Worm (Caenorhabditis elegans): ENCODE measurements around the gene C31A11.13.
A peak's percentile ranks its signal among the peaks of the same experiment; 100 is the strongest.

The C31A11.13 gene

DNA sequence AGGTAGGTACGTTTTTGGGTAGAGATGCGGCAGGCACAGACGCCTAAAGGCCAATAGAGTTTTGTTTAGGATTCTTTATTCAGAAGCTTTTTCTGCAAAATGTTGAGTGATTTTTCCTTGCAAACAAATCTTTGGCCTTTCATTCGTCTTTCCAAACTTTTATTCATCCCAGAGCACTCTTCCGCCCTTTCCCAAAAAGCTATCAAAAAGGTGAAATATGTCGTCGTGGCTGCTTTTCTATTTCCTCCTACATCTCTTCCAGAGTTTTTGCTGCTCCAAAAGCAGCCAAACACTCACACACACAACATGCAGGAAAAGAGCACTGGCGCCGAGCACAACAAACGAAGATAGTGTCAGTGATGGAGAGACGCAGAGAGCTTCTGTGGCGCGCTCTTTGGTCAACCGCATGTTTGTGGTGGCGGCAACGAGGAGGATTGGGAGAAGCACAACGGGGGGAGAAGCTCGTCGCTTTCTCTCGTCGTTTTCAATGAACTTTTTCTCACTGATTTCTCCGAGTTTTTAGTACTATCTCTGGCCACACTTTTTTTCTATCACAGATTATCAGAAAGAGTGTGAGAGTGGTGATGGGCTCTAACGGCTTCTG, 48.5 kb upstream of the C31A11.13 start (continued):
- peak in 1 of 2 experiments; percentile 39 for TF ChIP-seq hif-1 (tag; optimal IDR thresholded peaks at IDR 0.05)
- TF ChIP-seq dve-1 (tag; optimal IDR thresholded peaks at IDR 0.05; ENCODE audit: insufficient read depth) = peak; percentile 62
- no peak for TF ChIP-seq lin-1 (GFP tag; IDR thresholded peaks at IDR 0.05)
- TF ChIP-seq T26A8.4 (GFP tag; IDR thresholded peaks at IDR 0.05) = 0 out of 2 replicates have a peak, but pooled peaks have one; percentile 13
- peak; percentile 79 for TF ChIP-seq hlh-30 (tag; optimal IDR thresholded peaks at IDR 0.05; ENCODE audit: insufficient read depth)
- no peak for TF ChIP-seq T20F7.1 (GFP tag; optimal IDR thresholded peaks at IDR 0.05)
- TF ChIP-seq mep-1 (tag; optimal IDR thresholded peaks at IDR 0.05) = peak; percentile 45
- peak; percentile 50 for TF ChIP-seq set-16 (GFP tag; IDR thresholded peaks at IDR 0.05)
- peak; percentile 72 for TF ChIP-seq nhr-28 (tag; optimal IDR thresholded peaks at IDR 0.05)
- TF ChIP-seq dpl-1 (GFP tag; optimal IDR thresholded peaks at IDR 0.05) = no peak
- no peak for TF ChIP-seq sdz-12 (GFP tag; optimal IDR thresholded peaks at IDR 0.05)
- TF ChIP-seq unc-39 (tag; optimal IDR thresholded peaks at IDR 0.05) = no peak
- no peak for TF ChIP-seq tag-97 (GFP tag; IDR thresholded peaks at IDR 0.05)
- peak; percentile 77 for TF ChIP-seq hmg-1.1 (GFP tag; IDR thresholded peaks at IDR 0.05)
- TF ChIP-seq nhr-48 (tag; optimal IDR thresholded peaks at IDR 0.05) = peak; percentile 19
- TF ChIP-seq duxl-1 (tag; optimal IDR thresholded peaks at IDR 0.05; ENCODE audit: poor library complexity) = no peak
- no peak for TF ChIP-seq lin-39 (tag; optimal IDR thresholded peaks at IDR 0.05)
- peak; percentile 42 for TF ChIP-seq pqm-1 (tag; optimal IDR thresholded peaks at IDR 0.05)
- TF ChIP-seq mdt-29 (GFP tag; IDR thresholded peaks at IDR 0.05) = no peak
- peak; percentile 84 for TF ChIP-seq mxl-3 (GFP tag; optimal IDR thresholded peaks at IDR 0.05)

DNA sequence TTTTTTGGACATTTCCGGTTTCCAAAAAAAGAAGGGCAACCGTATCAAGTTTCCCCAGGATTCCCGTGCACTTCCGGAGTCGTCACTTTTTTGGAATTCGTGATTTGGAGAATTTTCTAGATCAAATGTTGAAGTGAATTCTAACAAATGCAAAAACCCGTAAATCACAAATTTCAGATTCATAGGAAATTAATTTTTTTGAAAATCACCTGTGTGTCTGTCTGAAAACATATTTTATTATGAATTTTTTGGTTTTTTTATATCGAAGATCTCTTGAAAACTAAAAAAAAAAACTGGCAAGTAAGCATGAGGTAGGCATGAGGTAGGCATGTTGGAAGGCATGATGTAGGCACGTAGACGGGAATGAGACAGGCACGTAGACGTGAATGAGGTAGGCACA, 47.7 kb upstream of the C31A11.13 start:
- TF ChIP-seq spr-3 (GFP tag; optimal IDR thresholded peaks at IDR 0.05) (no peak), aha-1 (tag) (peak; percentile 60), duxl-1 (tag; optimal IDR thresholded peaks at IDR 0.05; ENCODE audit: poor library complexity) (no peak)

DNA sequence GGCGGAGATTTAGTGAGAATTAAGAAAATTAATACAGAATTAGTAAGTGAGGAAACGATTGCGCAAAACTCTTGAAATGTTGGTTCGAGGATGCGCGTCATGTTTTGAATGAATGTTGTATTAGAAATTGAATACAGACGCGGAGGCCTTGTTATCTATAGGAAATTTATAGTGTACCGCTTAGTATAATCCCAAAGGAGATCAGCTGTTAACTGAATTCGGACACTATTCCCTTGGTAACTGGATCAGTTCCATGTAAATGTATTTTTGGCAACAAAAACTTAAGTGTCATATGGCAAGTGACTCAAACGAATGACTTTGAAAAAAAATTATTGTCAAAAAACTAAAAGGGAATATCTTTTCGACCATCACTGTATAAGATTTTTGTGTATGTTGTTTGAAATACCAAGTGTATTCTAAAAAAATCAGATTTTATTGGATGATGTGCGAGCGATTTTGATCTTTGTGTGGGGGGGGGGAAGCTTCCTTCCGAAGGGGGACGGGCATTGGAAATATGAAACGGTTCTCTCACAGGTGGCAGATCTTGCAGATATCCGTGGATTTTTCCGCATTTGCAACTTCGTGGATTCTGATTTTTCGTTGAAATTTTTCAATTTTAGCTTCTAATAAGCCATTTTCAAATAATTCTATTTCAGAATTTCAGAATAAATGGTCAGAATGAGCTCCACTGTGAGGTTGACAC, 44.2 kb upstream of the C31A11.13 start, which contains the start of the genes W08G11.5 and W08G11.1:
W08G11.5 (minus strand) TSS at position 101 of the 703 bp plus-strand sequence.
W08G11.1 (plus strand) TSS at position 653 of the 703 bp plus-strand sequence.
- TF ChIP-seq mdt-29 (GFP tag; IDR thresholded peaks at IDR 0.05) (no peak), nhr-42 (GFP tag; IDR thresholded peaks at IDR 0.05) (no peak), snpc-1.2 (GFP tag; IDR thresholded peaks at IDR 0.05) (no peak), egl-43 (GFP tag; IDR thresholded peaks at IDR 0.05) (no peak), sdz-12 (GFP tag; optimal IDR thresholded peaks at IDR 0.05) (no peak), aha-1 (tag) (peak; percentile 33)

DNA sequence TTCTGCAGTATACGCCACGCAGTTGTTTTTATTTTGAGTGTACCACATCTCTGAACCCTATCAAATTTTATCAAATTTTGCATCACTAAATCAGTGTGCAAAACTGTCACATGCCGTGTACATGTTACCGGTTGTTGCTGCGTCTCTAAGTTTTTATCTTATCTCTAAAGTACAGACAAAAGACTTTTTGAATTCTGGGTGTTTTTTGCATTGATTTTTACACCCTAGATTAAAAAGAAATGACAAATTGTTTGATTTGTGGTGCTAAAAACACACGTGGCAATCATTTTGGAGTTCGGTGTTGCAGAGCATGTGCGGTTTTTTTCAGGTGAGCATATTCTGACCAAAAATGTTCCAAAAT, 39.9 kb upstream of the C31A11.13 start, which contains the start of gene nhr-193:
nhr-193 (plus strand) TSS at position 51 of the 361 bp plus-strand sequence.
- no peak for TF ChIP-seq sdz-12 (GFP tag; optimal IDR thresholded peaks at IDR 0.05)
- TF ChIP-seq Y75B8A.6 (GFP tag; IDR thresholded peaks at IDR 0.05) = no peak
- no peak for TF ChIP-seq ctbp-1 (GFP tag; IDR thresholded peaks at IDR 0.05)
- TF ChIP-seq egl-27 (tag; optimal IDR thresholded peaks at IDR 0.05) = no peak
- no peak for TF ChIP-seq daf-12 (tag; optimal IDR thresholded peaks at IDR 0.05)
- TF ChIP-seq ceh-20 (GFP tag; IDR thresholded peaks at IDR 0.05) = no peak
- no peak for TF ChIP-seq tag-97 (GFP tag; IDR thresholded peaks at IDR 0.05)
- TF ChIP-seq dve-1 (tag; optimal IDR thresholded peaks at IDR 0.05; ENCODE audit: insufficient read depth) = peak; percentile 61
- no peak for TF ChIP-seq spr-1 (tag; optimal IDR thresholded peaks at IDR 0.05)
- no peak for TF ChIP-seq unc-62 (GFP tag; optimal IDR thresholded peaks at IDR 0.05 in 1 of 2)
- no peak for TF ChIP-seq unc-62 (tag; optimal IDR thresholded peaks at IDR 0.05)
- TF ChIP-seq mep-1 (tag; optimal IDR thresholded peaks at IDR 0.05) = no peak
- TF ChIP-seq nhr-77 (tag; optimal IDR thresholded peaks at IDR 0.05) = peak; percentile 1
- peak; percentile 18 for TF ChIP-seq hlh-30 (tag; optimal IDR thresholded peaks at IDR 0.05; ENCODE audit: insufficient read depth)
- TF ChIP-seq dmd-6 (GFP tag; IDR thresholded peaks at IDR 0.05) = peak; percentile 74
- peak in 1 of 2 experiments; percentile 39 for TF ChIP-seq mdl-1 (tag; optimal IDR thresholded peaks at IDR 0.05)
- TF ChIP-seq aha-1 (tag) = no peak
- TF ChIP-seq ces-1 (GFP tag; optimal IDR thresholded peaks at IDR 0.05) = no peak
- TF ChIP-seq nhr-28 (tag; optimal IDR thresholded peaks at IDR 0.05) = peak; percentile 54
- no peak for TF ChIP-seq daf-16 (GFP tag; optimal IDR thresholded peaks at IDR 0.05)
- TF ChIP-seq daf-16 (tag; optimal IDR thresholded peaks at IDR 0.05) = peak; percentile 39
- TF ChIP-seq pqm-1 (tag; optimal IDR thresholded peaks at IDR 0.05) = peak; percentile 46
- no peak for TF ChIP-seq ceh-32 (tag; optimal IDR thresholded peaks at IDR 0.05; ENCODE audit: poor library complexity)
- peak; percentile 63 for TF ChIP-seq hlh-11 (tag; optimal IDR thresholded peaks at IDR 0.05)
- TF ChIP-seq skn-1 (tag; optimal IDR thresholded peaks at IDR 0.05) = no peak
